Fruit fly (Drosophila melanogaster): Measurements from ENCODE around the gene CG16813.

- no peak for TF ChIP-seq Crg-1 (GFP tag; optimal IDR thresholded peaks at IDR 0.05)
- TF ChIP-seq kay (GFP tag; ENCODE audit: borderline replicate concordance): no peak
- TF ChIP-seq CG33017 (tag; optimal IDR thresholded peaks at IDR 0.05): no peak
- no peak for TF ChIP-seq CG14711 (tag; optimal IDR thresholded peaks at IDR 0.05)
- TF ChIP-seq Mnt (GFP tag; optimal IDR thresholded peaks at IDR 0.05): no peak
- TF ChIP-seq CG7045 (GFP tag; optimal IDR thresholded peaks at IDR 0.05): no peak
Measured at dm6 chr2L:13268040-13268652, 40.8 kb downstream of the CG16813 start.
